Fruit fly (Drosophila melanogaster): Measurements from ENCODE around the gene CG3708.

The CG3708 gene

dm6 chrX:927863-928257 is 2.0 kb downstream of the CG3708 start, which contains the start of the genes CG43867 and MED22 (continued):
- TF ChIP-seq cad (GFP tag; optimal IDR thresholded peaks at IDR 0.05) = no peak
- no peak for TF ChIP-seq CG17829 (tag; optimal IDR thresholded peaks at IDR 0.05)

dm6 chrX:927209-927862 is 2.6 kb downstream of the CG3708 start, which contains the start of gene Lztr1:
Lztr1 (minus strand) TSS chrX:927582.
- TF ChIP-seq cg (GFP tag; optimal IDR thresholded peaks at IDR 0.05) (peak; percentile 52), BEAF-32 (GFP tag; optimal IDR thresholded peaks at IDR 0.05) (peak; percentile 41), Dref (GFP tag; IDR thresholded peaks at IDR 0.05) (peak; percentile 63), CG2129 (GFP tag; IDR thresholded peaks at IDR 0.05; ENCODE audit: partially characterized antibody) (no peak), CG10654 (GFP tag; optimal IDR thresholded peaks at IDR 0.05) (no peak), pzg (GFP tag; optimal IDR thresholded peaks at IDR 0.05) (peak; percentile 12), CG2116 (GFP tag; optimal IDR thresholded peaks at IDR 0.05) (peak; percentile 14), CG16863 (GFP tag; optimal IDR thresholded peaks at IDR 0.05) (no peak), sens (GFP tag) (peak; percentile 3), Opbp (GFP tag; IDR thresholded peaks at IDR 0.05; ENCODE audit: partially characterized antibody) (0 out of 3 replicates have a peak, but pooled peaks have one; percentile 32), CG11456 (GFP tag; IDR thresholded peaks at IDR 0.05) (no peak), CG33557 (GFP tag; optimal IDR thresholded peaks at IDR 0.05) (no peak), CG1603 (tag; optimal IDR thresholded peaks at IDR 0.05) (peak; percentile 12), CG32767 (GFP tag; IDR thresholded peaks at IDR 0.05) (no peak), lola (GFP tag; optimal IDR thresholded peaks at IDR 0.05) (no peak), CG13624 (GFP tag; optimal IDR thresholded peaks at IDR 0.05) (no peak), HLH4C (GFP tag; IDR thresholded peaks at IDR 0.05; ENCODE audit: partially characterized antibody) (peak; percentile 41; the same call in 1 of the 3 replicates), MBD-R2 (GFP tag; IDR thresholded peaks at IDR 0.05) (peak; percentile 45), CG12659 (GFP tag; optimal IDR thresholded peaks at IDR 0.05) (peak; percentile 1), CHES-1-like (GFP tag; optimal IDR thresholded peaks at IDR 0.05) (peak; percentile 1), Med (GFP tag) (peak; percentile 69), Lim3 (GFP tag; IDR thresholded peaks at IDR 0.05) (no peak), CG4617 (GFP tag; optimal IDR thresholded peaks at IDR 0.05; ENCODE audit: borderline replicate concordance) (peak; percentile 54), abd-A (tag; optimal IDR thresholded peaks at IDR 0.05) (no peak), Atf3 (GFP tag; optimal IDR thresholded peaks at IDR 0.05) (no peak), MESR4 (GFP tag; optimal IDR thresholded peaks at IDR 0.05) (peak; percentile 77), GATAe (GFP tag; conservative IDR thresholded peaks at IDR 0.05) (no peak), crol (GFP tag; IDR thresholded peaks at IDR 0.05) (peak; percentile 55; the same call in 1 of the 2 replicates), CG15514 (GFP tag; optimal IDR thresholded peaks at IDR 0.05) (peak; percentile 95), ato (GFP tag; IDR thresholded peaks at IDR 0.05; ENCODE audit: partially characterized antibody) (0 out of 2 replicates have a peak, but pooled peaks have one; percentile 38), Bgb (GFP tag; IDR thresholded peaks at IDR 0.05; ENCODE audit: partially characterized antibody) (0 out of 2 replicates have a peak, but pooled peaks have one; percentile 15), Usf (GFP tag; optimal IDR thresholded peaks at IDR 0.05) (no peak), CG32532 (GFP tag; IDR thresholded peaks at IDR 0.05) (no peak), Dek (tag; optimal IDR thresholded peaks at IDR 0.05) (no peak), mld (GFP tag; IDR thresholded peaks at IDR 0.05; ENCODE audit: partially characterized antibody) (no peak), amos (GFP tag; IDR thresholded peaks at IDR 0.05; ENCODE audit: partially characterized antibody) (peak; percentile 34; the same call in 1 of the 2 replicates), NK7.1 (GFP tag; optimal IDR thresholded peaks at IDR 0.05) (no peak), CG10267 (tag; optimal IDR thresholded peaks at IDR 0.05) (no peak), Myb (GFP tag; optimal IDR thresholded peaks at IDR 0.05) (peak; percentile 86)
